Worm (Caenorhabditis elegans) whole organism, early embryonic: ENCODE results near the gene npr-22.

Source experiments
- B0310.2 ChIP-seq: sonication (generic microtip); optimal IDR thresholded peaks from 2 replicates; lab custom pipeline; 2016; ENCODE audit warnings: mild to moderate bottlenecking, missing genetic modification characterization, missing compliant biosample characterization
- F13C5.2 ChIP-seq: sonication (generic microtip); optimal IDR thresholded peaks from 2 replicates; lab custom pipeline; 2017; ENCODE audit warnings: mild to moderate bottlenecking, missing genetic modification characterization, inconsistent platforms, missing compliant biosample characterization
- aly-1 ChIP-seq: sonication (generic microtip); optimal IDR thresholded peaks from 2 replicates; lab custom pipeline; 2016; ENCODE audit warnings: missing genetic modification characterization, missing compliant biosample characterization
- ama-1 ChIP-seq: fragments of 150-350 bp; optimal IDR thresholded peaks from 2 replicates; lab custom pipeline; 2014
- ceh-13 ChIP-seq: fragments of 200-800 bp; sonication (Bioruptor generic); optimal IDR thresholded peaks from 2 replicates; lab custom pipeline; 2018; ENCODE audit warnings: mild to moderate bottlenecking, missing genetic modification characterization, missing compliant biosample characterization
- ceh-36 ChIP-seq: sonication (generic microtip); optimal IDR thresholded peaks from 2 replicates; lab custom pipeline; 2016; ENCODE audit warnings: missing genetic modification characterization, inconsistent platforms, missing compliant biosample characterization
- ets-7 ChIP-seq: sonication (generic microtip); optimal IDR thresholded peaks from 2 replicates; lab custom pipeline; 2016; ENCODE audit warnings: missing genotype, missing genetic modification characterization, missing compliant biosample characterization
- hmg-4 ChIP-seq: fragments of 200-800 bp; sonication (Bioruptor generic); optimal IDR thresholded peaks from 2 replicates; lab custom pipeline; 2018; ENCODE audit warnings: mild to moderate bottlenecking, missing genetic modification characterization, missing compliant biosample characterization
- scrt-1 ChIP-seq: fragments of 200-800 bp; sonication (Bioruptor generic); IDR thresholded peaks from 2 replicates; pipeline ENCODE4 v1.3.6; 2022; ENCODE audit warnings: missing genetic modification characterization, missing compliant biosample characterization
- tbx-11 ChIP-seq: fragments of 200-800 bp; sonication (Bioruptor generic); IDR thresholded peaks from 2 replicates; pipeline ENCODE4 v1.3.6; 2022; ENCODE audit warnings: missing genetic modification characterization, missing compliant biosample characterization
- tra-4 ChIP-seq: sonication (generic microtip); optimal IDR thresholded peaks from 2 replicates; lab custom pipeline; 2017; ENCODE audit warnings: missing genetic modification characterization, missing compliant biosample characterization

DNA sequence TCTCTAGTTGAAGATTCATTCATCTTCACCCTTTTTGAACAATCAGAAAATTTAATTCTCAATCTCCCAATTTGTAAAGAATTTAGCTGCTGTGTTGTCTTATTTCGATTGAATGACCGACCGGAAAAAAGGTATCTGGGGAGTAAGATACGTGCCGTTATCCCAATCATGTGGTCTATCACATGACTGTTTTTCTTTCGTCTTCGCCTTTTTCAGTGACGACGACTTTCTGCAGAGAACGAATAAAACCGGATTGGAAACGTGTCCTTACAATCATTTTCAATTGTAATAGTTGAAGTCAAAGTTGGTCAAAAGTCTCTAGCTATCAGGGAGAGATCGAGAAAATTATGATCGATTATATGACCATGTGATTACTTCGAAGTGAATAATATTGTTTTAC lies 30.2 kb upstream of the npr-22 start:
- TF ChIP-seq F13C5.2 (tag; lab: Kevin White, UChicago) (no peak), tbx-11 (GFP tag; lab: Robert Waterston, UW) (no peak), ceh-36 (no peak), ama-1 (lab: Kevin White, UChicago) (no peak), scrt-1 (no peak), aly-1 (no peak), hmg-4 (GFP tag; lab: Kevin White, UChicago) (no peak), tra-4 (tag; lab: Kevin White, UChicago) (no peak), ets-7 (no peak), B0310.2 (tag; lab: Kevin White, UChicago) (no peak), ceh-13 (GFP tag; lab: Kevin White, UChicago) (no peak)
